Fruit fly (Drosophila melanogaster) whole organism, prepupa: ENCODE measurements around the gene NP15.6.

Source experiments
- Sox14 ChIP-seq: fragments of 200-800 bp; sonication (Bioruptor generic); optimal IDR thresholded peaks from 3 replicates; lab custom pipeline; 2016; ENCODE audit warnings: missing biosample characterization, missing genetic modification characterization
- topi ChIP-seq: fragments of 200-800 bp; sonication (Bioruptor generic); optimal IDR thresholded peaks from 3 replicates; lab custom pipeline; 2016; ENCODE audit warnings: missing biosample characterization, missing genetic modification characterization

DNA sequence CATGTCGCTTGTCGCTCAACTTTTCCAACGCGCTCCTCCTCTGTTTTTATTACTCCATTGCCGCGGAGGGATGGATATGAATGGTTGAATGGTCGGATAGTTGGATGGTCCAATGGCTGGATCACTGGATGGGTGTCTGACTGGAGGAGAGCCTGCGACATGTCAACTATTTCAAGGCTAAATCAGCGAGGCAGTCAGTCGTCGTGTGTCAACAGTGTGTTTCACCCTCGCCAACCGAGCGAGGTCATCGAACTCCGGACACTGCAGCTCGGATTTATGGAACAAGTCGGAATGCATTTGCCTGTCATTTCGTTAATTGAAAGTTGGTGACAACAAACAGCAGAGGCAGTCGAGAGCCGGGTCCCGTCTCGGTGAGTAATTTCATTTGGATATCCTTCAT lies 44.8 kb downstream of the NP15.6 start:
- no peak for TF ChIP-seq Sox14
- TF ChIP-seq topi (GFP tag; lab: Kevin White, UChicago): no peak
